Fruit fly (Drosophila melanogaster): ENCODE results near the gene CG14073.

dm6 chr3L:18816719-18817118 is 3.8 kb downstream of the CG14073 start:
- TF ChIP-seq HLH3B (GFP tag; IDR thresholded peaks at IDR 0.05) (no peak), ERR (GFP tag; optimal IDR thresholded peaks at IDR 0.05) (no peak), pfk (GFP tag; optimal IDR thresholded peaks at IDR 0.05) (no peak), CG6175 (GFP tag; IDR thresholded peaks at IDR 0.05) (no peak), CG7786 (GFP tag; optimal IDR thresholded peaks at IDR 0.05) (no peak), Dll (GFP tag; IDR thresholded peaks at IDR 0.05; ENCODE audit: partially characterized antibody) (no peak), kah (GFP tag; optimal IDR thresholded peaks at IDR 0.05) (no peak)

Data from whole organism, embryonic.